2 worm cellular contexts compared by ENCODE assay signal in genomic region chrII:8028730-8029129, ce11.
A peak's percentile ranks its signal among the peaks of the same experiment; 100 is the strongest.
TF ChIP-seq lines count a peak whose summit lies in the region.

No protein-coding gene starts in this region.

TF ChIP-seq in whole organism, L1 larva, 84 proteins besides CTCF, POLR2A, EP300 and RAD21:
- TF ChIP-seq nhr-19 (GFP tag; conservative IDR thresholded peaks at IDR 0.05; lab: Robert Waterston, UW), result no peak
- no peak for TF ChIP-seq aly-2 (tag; optimal IDR thresholded peaks at IDR 0.05; lab: Kevin White, UChicago)
- no peak for TF ChIP-seq unc-130 (tag; optimal IDR thresholded peaks at IDR 0.05; lab: Kevin White, UChicago)
- TF ChIP-seq snpc-4 (tag; optimal IDR thresholded peaks at IDR 0.05; lab: Kevin White, UChicago), result no peak
- no peak for TF ChIP-seq fkh-8 (tag; optimal IDR thresholded peaks at IDR 0.05; lab: Kevin White, UChicago)
- no peak for TF ChIP-seq nhr-71 (tag; optimal IDR thresholded peaks at IDR 0.05; lab: Kevin White, UChicago)
- peak; percentile 28 to 50 (median 35) for TF ChIP-seq dpl-1 (GFP tag; optimal IDR thresholded peaks at IDR 0.05; lab: Kevin White, UChicago)
- TF ChIP-seq efl-1 (optimal IDR thresholded peaks at IDR 0.05; lab: Kevin White, UChicago), result peak; percentile 33 to 38
- peak; percentile 59 to 95 for TF ChIP-seq efl-1 (GFP tag; optimal IDR thresholded peaks at IDR 0.05 in 1 of 2; lab: Kevin White, UChicago)
- TF ChIP-seq blmp-1 (tag; optimal IDR thresholded peaks at IDR 0.05; lab: Kevin White, UChicago), result no peak
- TF ChIP-seq swsn-7 (tag; optimal IDR thresholded peaks at IDR 0.05; lab: Kevin White, UChicago), result no peak
- no peak for TF ChIP-seq unc-98 (GFP tag; IDR thresholded peaks at IDR 0.05; lab: Robert Waterston, UW)
- no peak for TF ChIP-seq sptf-1 (tag; optimal IDR thresholded peaks at IDR 0.05; lab: Kevin White, UChicago)
- no peak for TF ChIP-seq unc-30 (tag; optimal IDR thresholded peaks at IDR 0.05; lab: Kevin White, UChicago)
- TF ChIP-seq ceh-8 (GFP tag; optimal IDR thresholded peaks at IDR 0.05; lab: Kevin White, UChicago), result no peak
- no peak for TF ChIP-seq aha-1 (tag; optimal IDR thresholded peaks at IDR 0.05; lab: Kevin White, UChicago)
- TF ChIP-seq mdl-1 (tag; optimal IDR thresholded peaks at IDR 0.05; lab: Kevin White, UChicago), result no peak

TF ChIP-seq in whole organism, young adult, 124 proteins besides CTCF, POLR2A, EP300 and RAD21:
- no peak for TF ChIP-seq lin-54 (GFP tag; optimal IDR thresholded peaks at IDR 0.05; lab: Kevin White, UChicago)
- TF ChIP-seq F57C9.4 (tag; optimal IDR thresholded peaks at IDR 0.05; lab: Kevin White, UChicago), result no peak
- TF ChIP-seq F55B11.4 (tag; optimal IDR thresholded peaks at IDR 0.05; lab: Kevin White, UChicago; ENCODE audit: borderline replicate concordance, insufficient read depth), result no peak
- peak; percentile 41 for TF ChIP-seq efl-1 (GFP tag; optimal IDR thresholded peaks at IDR 0.05; lab: Kevin White, UChicago)
- TF ChIP-seq tbx-9 (tag; optimal IDR thresholded peaks at IDR 0.05; lab: Kevin White, UChicago; ENCODE audit: borderline replicate concordance), result no peak

Comparison
In these comparisons a context has a peak if more than half of its experiments do, and no peak if none do; other contexts are left out.
1. Of the 8 proteins assayed by ChIP-seq in both whole organism, young adult and whole organism, L1 larva: peak only in whole organism, young adult: none; only in whole organism, L1 larva: dpl-1; in both: efl-1; in neither: 6.